Worm (Caenorhabditis elegans) whole organism, L4 larva: Measurements from ENCODE around the gene K02D10.2.

Experiments
- F44E2.7 ChIP-seq: fragments of 200-800 bp; sonication (Bioruptor generic); IDR thresholded peaks from 2 replicates; pipeline ENCODE4 v2.1.2; 2022; ENCODE audit warnings: missing genetic modification characterization, missing compliant biosample characterization
- F49E8.2 ChIP-seq: sonication (generic microtip); optimal IDR thresholded peaks from 2 replicates; lab custom pipeline; 2016; ENCODE audit warnings: missing compliant biosample characterization, mild to moderate bottlenecking, missing genetic modification characterization, borderline replicate concordance
- T26A8.4 ChIP-seq: fragments of 200-800 bp; sonication (Bioruptor generic); IDR thresholded peaks from 2 replicates; pipeline ENCODE4 v1.3.6; 2022; ENCODE audit warnings: missing genetic modification characterization, missing compliant biosample characterization
- Y105C5A.15 ChIP-seq: fragments of 200-800 bp; sonication (Bioruptor generic); IDR thresholded peaks from 2 replicates; pipeline ENCODE4 v1.3.6; 2022; ENCODE audit warnings: missing genetic modification characterization, missing compliant biosample characterization
- ZK546.5 ChIP-seq, 2 experiments: sonication (generic microtip); optimal IDR thresholded peaks; 2 replicates each; lab custom pipeline; 2017; ENCODE audit warnings: missing biosample characterization in 2 of 2, missing genetic modification characterization in 2 of 2
- arid-1 ChIP-seq: fragments of 200-800 bp; sonication (Bioruptor generic); conservative IDR thresholded peaks from 2 replicates; pipeline ENCODE4 v1.3.6; 2022; ENCODE audit warnings: missing genetic modification reagents, missing genetic modification characterization, missing compliant biosample characterization
- attf-4 ChIP-seq: sonication (generic microtip); optimal IDR thresholded peaks from 3 replicates; lab custom pipeline; 2017; ENCODE audit warnings: missing biosample characterization, missing genetic modification characterization
- ceh-20 ChIP-seq: fragments of 200-800 bp; sonication (Bioruptor generic); IDR thresholded peaks from 2 replicates; pipeline ENCODE4 v1.3.6; 2022; ENCODE audit warnings: missing genetic modification reagents, missing genetic modification characterization, missing compliant biosample characterization
- ceh-28 ChIP-seq: fragments of 150-350 bp; optimal IDR thresholded peaks from 2 replicates; lab custom pipeline; 2014; ENCODE audit warnings: missing biosample characterization, missing genetic modification reagents, missing genetic modification characterization
- ceh-44 ChIP-seq: fragments of 200-800 bp; sonication (Bioruptor generic); IDR thresholded peaks from 2 replicates; pipeline ENCODE4 v1.3.6; 2022; ENCODE audit warnings: missing genetic modification reagents, missing genetic modification characterization, missing compliant biosample characterization
- ceh-82 ChIP-seq: sonication (generic microtip); optimal IDR thresholded peaks from 2 replicates; lab custom pipeline; 2017; ENCODE audit warnings: missing biosample characterization, missing genetic modification characterization
- daf-16 ChIP-seq, 3 experiments: sonication (generic microtip); optimal IDR thresholded peaks; 2 replicates each; lab custom pipeline; 2016 to 2017; ENCODE audit warnings: missing genetic modification characterization in 3 of 3, missing genetic modification reagents in 3 of 3, mild to moderate bottlenecking in 2 of 3, missing compliant biosample characterization in 2 of 3, missing biosample characterization in 1 of 3, moderate library complexity in 1 of 3
- dmd-8 ChIP-seq: fragments of 200-800 bp; sonication (Bioruptor generic); IDR thresholded peaks from 2 replicates; pipeline ENCODE4 v1.3.6; 2022; ENCODE audit warnings: missing genetic modification characterization, missing compliant biosample characterization
- duxl-1 ChIP-seq: sonication (generic microtip); optimal IDR thresholded peaks from 2 replicates; lab custom pipeline; 2016; ENCODE audit warnings: mild to moderate bottlenecking, missing genetic modification characterization, moderate library complexity, missing compliant biosample characterization; ENCODE audit not compliant: poor library complexity
- dve-1 ChIP-seq: sonication (generic microtip); optimal IDR thresholded peaks from 2 replicates; lab custom pipeline; 2017; ENCODE audit warnings: antibody characterized with exemption, mild to moderate bottlenecking, missing genetic modification characterization, missing compliant biosample characterization; ENCODE audit not compliant: insufficient read depth
- fkh-10 ChIP-seq: fragments of 150-350 bp; optimal IDR thresholded peaks from 2 replicates; lab custom pipeline; 2014; ENCODE audit warnings: missing biosample characterization, missing genetic modification reagents, missing genetic modification characterization
- fos-1 ChIP-seq: fragments of 150-350 bp; optimal IDR thresholded peaks from 2 replicates; lab custom pipeline; 2014; ENCODE audit warnings: missing biosample characterization, missing genetic modification characterization
- gei-8 ChIP-seq: fragments of 200-800 bp; sonication (Bioruptor generic); optimal IDR thresholded peaks from 2 replicates; lab custom pipeline; 2018; ENCODE audit warnings: mild to moderate bottlenecking, missing genetic modification characterization, missing compliant biosample characterization
- hif-1 ChIP-seq, 2 experiments: sonication (generic microtip); optimal IDR thresholded peaks; 2 replicates each; lab custom pipeline; 2016 to 2017; ENCODE audit warnings: missing compliant biosample characterization in 2 of 2, missing genetic modification characterization in 2 of 2, missing genetic modification reagents in 2 of 2, missing genotype in 2 of 2, mild to moderate bottlenecking in 1 of 2
- hlh-30 ChIP-seq: sonication (generic microtip); optimal IDR thresholded peaks from 2 replicates; lab custom pipeline; 2017; ENCODE audit warnings: antibody characterized with exemption, mild to moderate bottlenecking, missing genetic modification characterization, missing compliant biosample characterization; ENCODE audit not compliant: insufficient read depth
- hmg-1.1 ChIP-seq: fragments of 200-800 bp; sonication (Bioruptor generic); IDR thresholded peaks from 2 replicates; pipeline ENCODE4 v1.3.6; 2022; ENCODE audit warnings: missing genetic modification reagents, missing genetic modification characterization, missing compliant biosample characterization
- jun-1 ChIP-seq: fragments of 150-350 bp; optimal IDR thresholded peaks from 2 replicates; lab custom pipeline; 2014; ENCODE audit warnings: missing biosample characterization, missing genetic modification reagents, missing genetic modification characterization
- lin-15B ChIP-seq: fragments of 150-350 bp; sonication (generic microtip); optimal IDR thresholded peaks from 3 replicates; lab custom pipeline; 2014; ENCODE audit warnings: missing biosample characterization, missing genetic modification characterization
- lin-29 ChIP-seq: fragments of 200-800 bp; sonication (Bioruptor generic); IDR thresholded peaks from 2 replicates; pipeline ENCODE4 v1.3.6; 2022; ENCODE audit warnings: missing genetic modification reagents, missing genetic modification characterization, missing compliant biosample characterization
- lsy-2 ChIP-seq, 2 experiments: fragments of 150-350 bp in 1 of 2; sonication (generic microtip) in 1 of 2; optimal IDR thresholded peaks; 2 replicates each; lab custom pipeline; 2014 to 2017; ENCODE audit warnings: missing biosample characterization in 2 of 2, missing genetic modification characterization in 2 of 2
- madf-9 ChIP-seq: fragments of 200-800 bp; sonication (Bioruptor generic); conservative IDR thresholded peaks from 2 replicates; pipeline ENCODE4 v1.3.6; 2022; ENCODE audit warnings: missing genetic modification reagents, missing genetic modification characterization, missing compliant biosample characterization
- mdl-1 ChIP-seq, 2 experiments: fragments of 150-350 bp in 1 of 2; sonication (generic microtip) in 1 of 2; optimal IDR thresholded peaks; 2 replicates each; lab custom pipeline; 2014 to 2017; ENCODE audit warnings: missing biosample characterization in 2 of 2, missing genetic modification characterization in 2 of 2
- mes-2 ChIP-seq: sonication (generic microtip); optimal IDR thresholded peaks from 2 replicates; lab custom pipeline; 2016; ENCODE audit warnings: missing genotype, mild to moderate bottlenecking, missing genetic modification characterization, missing compliant biosample characterization; ENCODE audit not compliant: poor library complexity, severe bottlenecking
- nhr-10 ChIP-seq: fragments of 150-350 bp; optimal IDR thresholded peaks from 2 replicates; lab custom pipeline; 2014; ENCODE audit warnings: missing biosample characterization, missing genetic modification characterization
- nhr-102 ChIP-seq: sonication (generic microtip); optimal IDR thresholded peaks from 2 replicates; lab custom pipeline; 2016; ENCODE audit warnings: mild to moderate bottlenecking, missing genetic modification characterization, moderate library complexity, missing compliant biosample characterization
- nhr-11 ChIP-seq: fragments of 150-350 bp; optimal IDR thresholded peaks from 2 replicates; lab custom pipeline; 2014; ENCODE audit warnings: missing biosample characterization, missing genetic modification characterization
- nhr-111 ChIP-seq: fragments of 200-800 bp; sonication (Bioruptor generic); optimal IDR thresholded peaks from 2 replicates; lab custom pipeline; 2018; ENCODE audit warnings: mild to moderate bottlenecking, missing genetic modification characterization, missing compliant biosample characterization
- nhr-237 ChIP-seq: sonication (generic microtip); optimal IDR thresholded peaks from 2 replicates; lab custom pipeline; 2017; ENCODE audit warnings: missing biosample characterization, missing genetic modification characterization
- nhr-25 ChIP-seq: sonication (generic microtip); optimal IDR thresholded peaks from 2 replicates; lab custom pipeline; 2017; ENCODE audit warnings: missing genetic modification characterization, mild to moderate bottlenecking, missing compliant biosample characterization, antibody characterized with exemption, moderate library complexity, borderline replicate concordance; ENCODE audit not compliant: insufficient read depth
- nhr-41 ChIP-seq: fragments of 200-800 bp; sonication (Bioruptor generic); IDR thresholded peaks from 2 replicates; pipeline ENCODE4 v1.3.6; 2022; ENCODE audit warnings: missing genetic modification reagents, missing genetic modification characterization, missing compliant biosample characterization
- nhr-77 ChIP-seq: fragments of 150-350 bp; optimal IDR thresholded peaks from 2 replicates; lab custom pipeline; 2014; ENCODE audit warnings: missing biosample characterization, missing genetic modification characterization
- pha-4 ChIP-seq, 2 experiments: fragments of 150-350 bp in 1 of 2; fragments of 200-800 bp in 1 of 2; sonication (Bioruptor generic) in 1 of 2; IDR thresholded peaks in 1 of 2; optimal IDR thresholded peaks in 1 of 2; 2 replicates each; pipeline versions ENCODE4 v1.3.6 to Lab custom; 2014 to 2022; ENCODE audit warnings: missing genetic modification characterization in 2 of 2, missing genetic modification reagents in 2 of 2, missing biosample characterization in 1 of 2, missing compliant biosample characterization in 1 of 2
- rbr-2 ChIP-seq: sonication (generic microtip); optimal IDR thresholded peaks from 2 replicates; lab custom pipeline; 2016; ENCODE audit warnings: missing genotype, missing genetic modification characterization, missing compliant biosample characterization
- sdz-12 ChIP-seq: fragments of 200-800 bp; sonication (Bioruptor generic); optimal IDR thresholded peaks from 2 replicates; lab custom pipeline; 2018; ENCODE audit warnings: mild to moderate bottlenecking, missing genetic modification characterization, missing compliant biosample characterization
- set-16 ChIP-seq: fragments of 200-800 bp; sonication (Bioruptor generic); IDR thresholded peaks from 2 replicates; pipeline ENCODE4 v1.3.6; 2022; ENCODE audit warnings: missing genetic modification reagents, missing genetic modification characterization, missing compliant biosample characterization
- spr-1 ChIP-seq: sonication (generic microtip); optimal IDR thresholded peaks from 2 replicates; lab custom pipeline; 2016; ENCODE audit warnings: mild to moderate bottlenecking, missing genetic modification characterization, missing compliant biosample characterization
- spr-3 ChIP-seq: fragments of 200-800 bp; sonication (Bioruptor generic); optimal IDR thresholded peaks from 2 replicates; lab custom pipeline; 2018; ENCODE audit warnings: mild to moderate bottlenecking, missing genetic modification characterization, missing compliant biosample characterization
- tra-1 ChIP-seq: fragments of 200-800 bp; sonication (Bioruptor generic); IDR thresholded peaks from 2 replicates; pipeline ENCODE4 v1.3.6; 2022; ENCODE audit warnings: missing genetic modification reagents, missing genetic modification characterization, missing compliant biosample characterization
- unc-62 ChIP-seq, 3 experiments: fragments of 150-350 bp in 1 of 3; sonication (generic microtip); optimal IDR thresholded peaks in 2 of 3; peaks in 1 of 3; 1 replicate in 1 of 3; 2 replicates in 2 of 3; lab custom pipeline; 2014 to 2017; ENCODE audit warnings: missing biosample characterization in 3 of 3, missing genetic modification characterization in 3 of 3, missing genetic modification reagents in 3 of 3, missing genotype in 1 of 3
- vab-7 ChIP-seq: fragments of 200-800 bp; sonication (Bioruptor generic); IDR thresholded peaks from 2 replicates; pipeline ENCODE4 v1.3.6; 2022; ENCODE audit warnings: missing genetic modification reagents, missing genetic modification characterization, missing compliant biosample characterization
- zag-1 ChIP-seq: fragments of 150-350 bp; optimal IDR thresholded peaks from 2 replicates; lab custom pipeline; 2014; ENCODE audit warnings: missing biosample characterization, missing genetic modification characterization
- zfp-3 ChIP-seq: fragments of 200-800 bp; sonication (Bioruptor generic); conservative IDR thresholded peaks from 2 replicates; pipeline ENCODE4 v1.3.6; 2022; ENCODE audit warnings: missing genetic modification reagents, missing genetic modification characterization, missing compliant biosample characterization
- ztf-7 ChIP-seq: fragments of 150-350 bp; optimal IDR thresholded peaks from 2 replicates; lab custom pipeline; 2014; ENCODE audit warnings: missing biosample characterization, missing genetic modification characterization

The K02D10.2 gene

ce11 chrIII:8767889-8768361, 3.1 kb downstream of the K02D10.2 start, which contains the start of gene mtss-1:
Gene mtss-1 (plus strand): TSS chrIII:8768311.
- TF ChIP-seq fos-1 (tag; lab: Kevin White, UChicago) (no peak), ceh-28 (tag; lab: Kevin White, UChicago) (no peak), ztf-7 (tag; lab: Kevin White, UChicago) (peak; percentile 51), mes-2 (tag; lab: Kevin White, UChicago) (peak; percentile 86), set-16 (GFP tag; lab: Robert Waterston, UW) (no peak), zfp-3 (GFP tag; lab: Robert Waterston, UW) (no peak), hif-1 (tag; optimal IDR thresholded peaks at IDR 0.05; lab: Kevin White, UChicago) (peak in 1 of 2 experiments; percentile 34), tra-1 (GFP tag; lab: Robert Waterston, UW) (no peak), hlh-30 (peak; percentile 50), gei-8 (GFP tag; lab: Kevin White, UChicago) (no peak), unc-62 (GFP tag; optimal IDR thresholded peaks at IDR 0.05 in 1 of 2; lab: Kevin White, UChicago) (no peak), unc-62 (tag; optimal IDR thresholded peaks at IDR 0.05; lab: Kevin White, UChicago) (no peak), T26A8.4 (GFP tag; lab: Robert Waterston, UW) (0 out of 2 replicates have a peak, but pooled peaks have one; percentile 35), F49E8.2 (no peak), zag-1 (tag; lab: Kevin White, UChicago) (no peak), hmg-1.1 (peak; percentile 65), F44E2.7 (no peak), ceh-20 (GFP tag; lab: Robert Waterston, UW) (no peak), sdz-12 (GFP tag; lab: Kevin White, UChicago) (no peak), duxl-1 (peak; percentile 51), nhr-111 (GFP tag; lab: Kevin White, UChicago) (no peak), lin-15B (tag; lab: Kevin White, UChicago) (no peak), mdl-1 (tag; optimal IDR thresholded peaks at IDR 0.05; lab: Kevin White, UChicago) (no peak), ceh-44 (GFP tag; lab: Robert Waterston, UW) (no peak), attf-4 (tag; lab: Kevin White, UChicago) (no peak), jun-1 (tag; lab: Kevin White, UChicago) (no peak), nhr-25 (tag; lab: Kevin White, UChicago) (no peak), Y105C5A.15 (no peak), dmd-8 (GFP tag; lab: Robert Waterston, UW) (no peak), daf-16 (GFP tag; optimal IDR thresholded peaks at IDR 0.05; lab: Kevin White, UChicago) (no peak), daf-16 (tag; optimal IDR thresholded peaks at IDR 0.05; lab: Kevin White, UChicago) (peak; percentile 65), arid-1 (GFP tag; lab: Robert Waterston, UW) (0 out of 2 replicates have a peak, but pooled peaks have one; percentile 53), lsy-2 (tag; optimal IDR thresholded peaks at IDR 0.05; lab: Kevin White, UChicago) (peak in 1 of 2 experiments; percentile 58), nhr-102 (tag; lab: Kevin White, UChicago) (peak; percentile 43), fkh-10 (no peak), nhr-10 (tag; lab: Kevin White, UChicago) (no peak), ZK546.5 (tag; optimal IDR thresholded peaks at IDR 0.05; lab: Kevin White, UChicago) (no peak), rbr-2 (tag; lab: Kevin White, UChicago) (peak; percentile 26), ceh-82 (tag; lab: Kevin White, UChicago) (no peak), lin-29 (no peak), nhr-237 (tag; lab: Kevin White, UChicago) (no peak), madf-9 (GFP tag; lab: Robert Waterston, UW) (no peak), nhr-77 (tag; lab: Kevin White, UChicago) (no peak), spr-1 (peak; percentile 41), dve-1 (tag; lab: Kevin White, UChicago) (peak; percentile 39), nhr-11 (tag; lab: Kevin White, UChicago) (no peak), nhr-41 (GFP tag; lab: Robert Waterston, UW) (no peak), pha-4 (GFP tag; IDR thresholded peaks at IDR 0.05; lab: Robert Waterston, UW) (peak; percentile 39; the same call in 1 of the 2 replicates), pha-4 (tag; optimal IDR thresholded peaks at IDR 0.05; lab: Kevin White, UChicago) (no peak), vab-7 (GFP tag; lab: Robert Waterston, UW) (no peak), spr-3 (GFP tag; lab: Kevin White, UChicago) (no peak)
